Fruit fly (Drosophila melanogaster) whole organism, embryonic: ENCODE data around the gene CG4452.

Experiments
- ATbp ChIP-seq: fragments of 200-800 bp; sonication (Bioruptor generic); optimal IDR thresholded peaks from 2 replicates; lab custom pipeline; 2017; ENCODE audit warnings: missing biosample characterization, mild to moderate bottlenecking, missing genetic modification characterization, missing genetic modification reagents
- Bgb ChIP-seq: fragments of 200-800 bp; sonication (Bioruptor generic); IDR thresholded peaks from 2 replicates; pipeline ENCODE4 v1.3.6; 2022; ENCODE audit warnings: missing biosample characterization, missing genetic modification characterization; ENCODE audit not compliant: partially characterized antibody
- CG10366 ChIP-seq: fragments of 200-800 bp; sonication (Bioruptor generic); IDR thresholded peaks from 2 replicates; pipeline ENCODE4 v1.3.6; 2022; ENCODE audit warnings: missing biosample characterization, missing genetic modification characterization
- CG15073 ChIP-seq: fragments of 200-800 bp; sonication (Bioruptor generic); optimal IDR thresholded peaks from 2 replicates; lab custom pipeline; 2016; ENCODE audit warnings: missing biosample characterization, missing genetic modification characterization
- CG17385 ChIP-seq: fragments of 200-800 bp; sonication (Bioruptor generic); optimal IDR thresholded peaks from 3 replicates; lab custom pipeline; 2018; ENCODE audit warnings: missing biosample characterization, mild to moderate bottlenecking, missing genetic modification characterization
- CG17612 ChIP-seq: fragments of 200-800 bp; sonication (Bioruptor generic); IDR thresholded peaks from 2 replicates; pipeline ENCODE4 v1.3.6; 2022; ENCODE audit warnings: missing biosample characterization, missing genetic modification characterization
- CG31388 ChIP-seq: fragments of 200-800 bp; sonication (Bioruptor generic); optimal IDR thresholded peaks from 2 replicates; lab custom pipeline; 2016; ENCODE audit warnings: missing biosample characterization, missing genetic modification characterization
- CG4424 ChIP-seq: fragments of 200-800 bp; sonication (Bioruptor generic); optimal IDR thresholded peaks from 3 replicates; lab custom pipeline; 2016; ENCODE audit warnings: missing biosample characterization, missing genetic modification characterization
- CG7928 ChIP-seq: fragments of 200-800 bp; sonication (Bioruptor generic); optimal IDR thresholded peaks from 2 replicates; lab custom pipeline; 2017; ENCODE audit warnings: missing biosample characterization, mild to moderate bottlenecking, missing genetic modification characterization
- CG7963 ChIP-seq: fragments of 200-800 bp; sonication (Bioruptor generic); IDR thresholded peaks from 3 replicates; pipeline ENCODE4 v1.3.6; 2022; ENCODE audit warnings: missing biosample characterization, missing genetic modification characterization; ENCODE audit not compliant: partially characterized antibody
- CG8089 ChIP-seq: fragments of 200-800 bp; sonication (Bioruptor generic); optimal IDR thresholded peaks from 3 replicates; lab custom pipeline; 2016; ENCODE audit warnings: missing biosample characterization, missing genetic modification characterization
- CG8924 ChIP-seq: fragments of 200-800 bp; optimal IDR thresholded peaks from 3 replicates; lab custom pipeline; 2019; ENCODE audit warnings: missing biosample characterization, mild to moderate bottlenecking, missing genetic modification characterization, moderate library complexity
- CG9437 ChIP-seq: fragments of 200-800 bp; sonication (Bioruptor generic); optimal IDR thresholded peaks from 2 replicates; lab custom pipeline; 2018; ENCODE audit warnings: missing biosample characterization, mild to moderate bottlenecking, missing genetic modification characterization
- Camta ChIP-seq: fragments of 200-800 bp; sonication (Bioruptor generic); optimal IDR thresholded peaks from 2 replicates; lab custom pipeline; 2016; ENCODE audit warnings: missing biosample characterization, missing genetic modification characterization
- Doc3 ChIP-seq: fragments of 200-800 bp; sonication (Bioruptor generic); IDR thresholded peaks from 3 replicates; pipeline ENCODE4 v1.3.6; 2022; ENCODE audit warnings: missing biosample characterization, missing genetic modification characterization; ENCODE audit not compliant: partially characterized antibody
- Dref ChIP-seq: fragments of 200-800 bp; sonication (Bioruptor generic); IDR thresholded peaks from 2 replicates; pipeline ENCODE4 v1.3.6; 2022; ENCODE audit warnings: missing biosample characterization, missing genetic modification characterization
- GATAe ChIP-seq: fragments of 200-800 bp; sonication (Bioruptor generic); conservative IDR thresholded peaks from 2 replicates; pipeline ENCODE4 v1.3.6; 2022; ENCODE audit warnings: missing biosample characterization, missing genetic modification characterization
- Jarid2 ChIP-seq: fragments of 200-800 bp; sonication (Bioruptor generic); optimal IDR thresholded peaks from 3 replicates; lab custom pipeline; 2017; ENCODE audit warnings: mild to moderate bottlenecking, missing biosample characterization, missing genetic modification reagents, missing genetic modification characterization
- Kr ChIP-seq: fragments of 200-800 bp; sonication (Bioruptor generic); optimal IDR thresholded peaks from 2 replicates; lab custom pipeline; 2017; ENCODE audit warnings: missing biosample characterization, mild to moderate bottlenecking, missing genetic modification characterization
- Mad ChIP-seq: fragments of 200-800 bp; sonication (Bioruptor generic); optimal IDR thresholded peaks from 2 replicates; lab custom pipeline; 2016; ENCODE audit warnings: missing biosample characterization, missing genetic modification characterization
- Neu2 ChIP-seq: fragments of 200-800 bp; sonication (Bioruptor generic); optimal IDR thresholded peaks from 3 replicates; lab custom pipeline; 2016; ENCODE audit warnings: missing biosample characterization, missing genetic modification characterization, borderline replicate concordance
- Nf-YA ChIP-seq: fragments of 200-800 bp; sonication (Bioruptor generic); IDR thresholded peaks from 2 replicates; pipeline ENCODE4 v1.3.6; 2022; ENCODE audit warnings: missing biosample characterization, missing genetic modification characterization
- Vsx1 ChIP-seq: fragments of 200-800 bp; sonication (Bioruptor generic); optimal IDR thresholded peaks from 2 replicates; lab custom pipeline; 2017; ENCODE audit warnings: missing biosample characterization, mild to moderate bottlenecking, missing genetic modification characterization, missing genetic modification reagents
- abd-A ChIP-seq: fragments of 200-800 bp; sonication (Bioruptor generic); optimal IDR thresholded peaks from 3 replicates; lab custom pipeline; 2019; ENCODE audit warnings: missing biosample characterization, mild to moderate bottlenecking, missing genetic modification characterization, moderate library complexity
- ato ChIP-seq: fragments of 200-800 bp; sonication (Bioruptor generic); IDR thresholded peaks from 2 replicates; pipeline ENCODE4 v1.3.6; 2022; ENCODE audit warnings: missing biosample characterization, missing genetic modification characterization; ENCODE audit not compliant: partially characterized antibody
- bab2 ChIP-seq: fragments of 200-800 bp; sonication (Bioruptor generic); optimal IDR thresholded peaks from 2 replicates; lab custom pipeline; 2016; ENCODE audit warnings: missing biosample characterization, missing genetic modification characterization
- chinmo ChIP-seq: fragments of 200-800 bp; sonication (Bioruptor generic); IDR thresholded peaks from 4 replicates; pipeline ENCODE4 v1.3.6; 2022; ENCODE audit warnings: missing biosample characterization, missing genetic modification characterization; ENCODE audit not compliant: partially characterized antibody
- dimm ChIP-seq: fragments of 200-800 bp; sonication (Bioruptor generic); IDR thresholded peaks from 2 replicates; pipeline ENCODE4 v1.3.6; 2022; ENCODE audit warnings: missing biosample characterization, missing genetic modification characterization
- disco-r ChIP-seq: fragments of 200-800 bp; sonication (Bioruptor generic); optimal IDR thresholded peaks from 2 replicates; lab custom pipeline; 2016; ENCODE audit warnings: missing biosample characterization, missing genetic modification characterization
- dm ChIP-seq: fragments of 200-800 bp; sonication (Bioruptor generic); optimal IDR thresholded peaks from 3 replicates; lab custom pipeline; 2016; ENCODE audit warnings: missing biosample characterization, missing genetic modification characterization
- fru ChIP-seq: fragments of >200 bp; optimal IDR thresholded peaks from 2 replicates; lab custom pipeline; 2017
- hth ChIP-seq: fragments of >200 bp; optimal IDR thresholded peaks from 2 replicates; lab custom pipeline; 2017; ENCODE audit warnings: inconsistent platforms
- mam ChIP-seq: fragments of 200-800 bp; sonication (Bioruptor generic); optimal IDR thresholded peaks from 3 replicates; lab custom pipeline; 2016; ENCODE audit warnings: missing biosample characterization, missing genetic modification characterization
- nau ChIP-seq: fragments of 200-800 bp; sonication (Bioruptor generic); optimal IDR thresholded peaks from 3 replicates; lab custom pipeline; 2017; ENCODE audit warnings: missing biosample characterization, mild to moderate bottlenecking, missing genetic modification characterization, missing genetic modification reagents
- oc ChIP-seq: fragments of 200-800 bp; sonication (Bioruptor generic); optimal IDR thresholded peaks from 2 replicates; lab custom pipeline; 2018; ENCODE audit warnings: missing biosample characterization, mild to moderate bottlenecking, missing genetic modification characterization, moderate library complexity
- onecut ChIP-seq: fragments of 200-800 bp; sonication (Bioruptor generic); IDR thresholded peaks from 2 replicates; pipeline ENCODE4 v1.3.6; 2022; ENCODE audit warnings: missing biosample characterization, missing genetic modification characterization
- org-1 ChIP-seq: fragments of 200-800 bp; sonication (Bioruptor generic); optimal IDR thresholded peaks from 2 replicates; lab custom pipeline; 2017; ENCODE audit warnings: missing biosample characterization, missing genetic modification characterization
- p53 ChIP-seq: fragments of 200-800 bp; sonication (Bioruptor generic); optimal IDR thresholded peaks from 2 replicates; lab custom pipeline; 2016; ENCODE audit warnings: missing biosample characterization, missing genetic modification characterization
- pho ChIP-seq: fragments of 200-800 bp; sonication (Bioruptor generic); optimal IDR thresholded peaks from 2 replicates; lab custom pipeline; 2016; ENCODE audit warnings: missing biosample characterization, missing genetic modification characterization
- pros ChIP-seq: fragments of 200-800 bp; sonication (Bioruptor generic); optimal IDR thresholded peaks from 3 replicates; lab custom pipeline; 2019; ENCODE audit warnings: missing biosample characterization, mild to moderate bottlenecking, missing genetic modification characterization, moderate library complexity
- repo ChIP-seq: fragments of 200-800 bp; sonication (Bioruptor generic); optimal IDR thresholded peaks from 2 replicates; lab custom pipeline; 2016; ENCODE audit warnings: missing biosample characterization, missing genetic modification characterization
- shn ChIP-seq: fragments of 200-800 bp; sonication (Bioruptor generic); optimal IDR thresholded peaks from 3 replicates; lab custom pipeline; 2016; ENCODE audit warnings: missing biosample characterization, missing genetic modification characterization
- sima ChIP-seq: fragments of 200-800 bp; sonication (Bioruptor generic); optimal IDR thresholded peaks from 2 replicates; lab custom pipeline; 2016; ENCODE audit warnings: missing biosample characterization, missing genetic modification characterization
- slbo ChIP-seq: fragments of 200-800 bp; sonication (Bioruptor generic); IDR thresholded peaks from 2 replicates; pipeline ENCODE4 v1.3.6; 2022; ENCODE audit warnings: missing biosample characterization, missing genetic modification characterization
- sug ChIP-seq: fragments of 200-800 bp; optimal IDR thresholded peaks from 2 replicates; lab custom pipeline; 2019; ENCODE audit warnings: missing biosample characterization, mild to moderate bottlenecking, missing genetic modification characterization, moderate library complexity
- tgo ChIP-seq: fragments of 200-800 bp; sonication (Bioruptor generic); IDR thresholded peaks from 3 replicates; pipeline ENCODE4 v1.3.6; 2022; ENCODE audit warnings: missing biosample characterization, missing genetic modification characterization
- toy ChIP-seq: fragments of 200-800 bp; sonication (Bioruptor generic); IDR thresholded peaks from 2 replicates; pipeline ENCODE4 v1.3.6; 2022; ENCODE audit warnings: missing biosample characterization, missing genetic modification characterization
- vvl ChIP-seq: fragments of 200-800 bp; sonication (Bioruptor generic); IDR thresholded peaks from 2 replicates; pipeline ENCODE4 v1.3.6; 2022; ENCODE audit warnings: missing biosample characterization, missing genetic modification characterization
- wor ChIP-seq: fragments of 200-800 bp; sonication (Bioruptor generic); IDR thresholded peaks from 2 replicates; pipeline ENCODE4 v1.3.6; 2022; ENCODE audit warnings: missing biosample characterization, missing genetic modification characterization
- zf30C ChIP-seq: fragments of 200-800 bp; sonication (Bioruptor generic); optimal IDR thresholded peaks from 3 replicates; lab custom pipeline; 2018; ENCODE audit warnings: missing biosample characterization, mild to moderate bottlenecking, missing genetic modification characterization

Gene CG4452

DNA sequence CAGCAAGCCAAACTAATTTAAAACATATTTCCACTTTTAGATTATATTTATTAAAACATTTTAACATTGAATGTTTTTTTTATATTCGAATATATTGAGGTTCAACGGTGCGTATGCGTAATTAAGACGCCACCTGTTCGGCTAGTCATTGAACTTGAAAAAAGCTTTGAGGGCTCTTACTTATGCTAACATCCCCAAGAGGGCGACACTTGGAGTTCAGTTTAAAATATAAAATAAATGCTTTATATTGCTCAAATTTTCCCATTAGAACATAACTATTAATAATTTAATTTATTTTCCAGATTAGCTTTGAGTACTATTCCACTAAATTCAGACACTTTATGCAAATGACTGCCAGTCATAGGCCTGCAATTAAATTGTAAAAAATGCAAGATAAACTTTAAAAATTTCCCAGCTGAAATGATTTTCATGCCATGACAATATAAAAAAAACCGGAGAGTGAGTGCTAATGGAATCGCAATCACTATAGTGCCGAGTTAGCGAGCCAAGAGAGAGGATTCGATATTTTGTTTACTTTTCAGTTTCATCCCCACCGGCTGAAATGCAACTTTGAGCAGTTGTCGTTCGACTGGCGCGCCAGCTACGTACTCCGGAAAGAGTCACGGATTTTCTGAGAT is 33.3 kb upstream of the CG4452 start, which contains the start of gene PGRP-LA (continued):
- TF ChIP-seq p53 (GFP tag; lab: Kevin White, UChicago): no peak
- peak; percentile 15 for TF ChIP-seq ATbp
- TF ChIP-seq CG8924 (tag; lab: Kevin White, UChicago): no peak
- TF ChIP-seq Camta (GFP tag; lab: Kevin White, UChicago): no peak
- TF ChIP-seq CG15073 (GFP tag; lab: Kevin White, UChicago): no peak
- TF ChIP-seq onecut: peak; percentile 52
- TF ChIP-seq Mad: no peak
- TF ChIP-seq, all 482 proteins: peak for 86

DNA sequence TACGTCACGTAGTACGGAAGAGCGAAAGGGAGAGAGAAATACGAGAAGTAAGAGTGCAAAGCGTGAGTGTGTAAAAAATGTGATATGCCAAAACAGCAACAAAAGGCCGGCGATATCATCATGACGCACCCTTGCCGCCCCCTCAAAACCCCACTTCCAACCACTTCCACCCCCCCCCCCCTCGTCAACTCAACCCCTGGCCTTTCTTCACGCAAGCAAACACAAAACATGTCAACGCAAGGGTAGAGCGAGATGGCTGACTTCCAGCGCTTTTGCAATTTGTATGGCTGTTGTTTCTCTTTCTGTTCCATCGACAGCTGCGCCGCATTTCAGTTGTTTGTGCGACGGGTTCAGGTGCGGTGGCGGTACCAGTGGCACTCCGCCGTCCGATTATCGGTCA is 31.5 kb upstream of the CG4452 start:
- TF ChIP-seq Neu2 (GFP tag; lab: Kevin White, UChicago) (no peak), CG4424 (GFP tag; lab: Kevin White, UChicago) (no peak), Jarid2 (GFP tag; lab: Kevin White, UChicago) (peak; percentile 3), CG9437 (GFP tag; lab: Kevin White, UChicago) (peak; percentile 47), GATAe (GFP tag; lab: Robert Waterston, UW) (peak; percentile 61; the same call in 1 of the 2 replicates), pho (GFP tag; lab: Kevin White, UChicago) (no peak), sug (tag; lab: Kevin White, UChicago) (peak; percentile 65), CG7963 (GFP tag; lab: Robert Waterston, UW) (no peak), Doc3 (GFP tag; lab: Robert Waterston, UW) (no peak), slbo (peak; percentile 50), vvl (peak; percentile 47; the same call in 1 of the 2 replicates), shn (GFP tag; lab: Kevin White, UChicago) (no peak), Nf-YA (GFP tag; lab: Robert Waterston, UW) (no peak), bab2 (GFP tag; lab: Kevin White, UChicago) (no peak), disco-r (GFP tag; lab: Kevin White, UChicago) (no peak), repo (no peak), abd-A (tag; lab: Kevin White, UChicago) (peak; percentile 43), dimm (no peak), tgo (GFP tag; lab: Robert Waterston, UW) (peak; percentile 41; the same call in 1 of the 3 replicates), toy (no peak), pros (GFP tag; lab: Kevin White, UChicago) (no peak), sima (no peak), nau (GFP tag; lab: Kevin White, UChicago) (peak; percentile 29), zf30C (GFP tag; lab: Kevin White, UChicago) (no peak), CG10366 (GFP tag; lab: Robert Waterston, UW) (no peak), chinmo (GFP tag; lab: Robert Waterston, UW) (peak; percentile 88), CG7928 (no peak), org-1 (GFP tag; lab: Kevin White, UChicago) (no peak), Vsx1 (GFP tag; lab: Kevin White, UChicago) (no peak), fru (lab: Kevin White, UChicago) (no peak), CG17385 (no peak), dm (GFP tag; lab: Kevin White, UChicago) (no peak), Dref (GFP tag; lab: Robert Waterston, UW) (no peak), oc (tag; lab: Kevin White, UChicago) (no peak), Bgb (GFP tag; lab: Robert Waterston, UW) (peak; percentile 6; the same call in 1 of the 2 replicates), mam (no peak), Kr (no peak), ato (GFP tag; lab: Robert Waterston, UW) (no peak), wor (GFP tag; lab: Robert Waterston, UW) (no peak), CG17612 (no peak), CG31388 (GFP tag; lab: Kevin White, UChicago) (no peak), CG8089 (no peak), hth (lab: Kevin White, UChicago) (no peak)
